Fruit fly (Drosophila melanogaster): ENCODE results near the gene CG15533.

CG15533 gene

dm6 chr3R:30461608-30462243, 33.1 kb downstream of the CG15533 start (continued):
- TF ChIP-seq CG13296 (GFP tag; optimal IDR thresholded peaks at IDR 0.05) (peak; percentile 23), ftz-f1 (GFP tag; optimal IDR thresholded peaks at IDR 0.05) (no peak), CG7271 (tag; optimal IDR thresholded peaks at IDR 0.05) (no peak), sim (GFP tag; IDR thresholded peaks at IDR 0.05) (no peak), Dp (GFP tag; optimal IDR thresholded peaks at IDR 0.05) (no peak), al (GFP tag; IDR thresholded peaks at IDR 0.05) (no peak), CG6791 (GFP tag; IDR thresholded peaks at IDR 0.05; ENCODE audit: partially characterized antibody) (no peak), CG1603 (tag; optimal IDR thresholded peaks at IDR 0.05) (peak; percentile 39), Myb (GFP tag; optimal IDR thresholded peaks at IDR 0.05) (no peak), CG7786 (GFP tag; optimal IDR thresholded peaks at IDR 0.05) (no peak), CG10543 (GFP tag; optimal IDR thresholded peaks at IDR 0.05) (no peak), ems (GFP tag; optimal IDR thresholded peaks at IDR 0.05) (no peak), Asciz (GFP tag; optimal IDR thresholded peaks at IDR 0.05) (no peak), CG4820 (GFP tag; optimal IDR thresholded peaks at IDR 0.05) (peak; percentile 10), HLH3B (GFP tag; IDR thresholded peaks at IDR 0.05) (peak; percentile 41; the same call in 1 of the 2 replicates), CG11247 (GFP tag; IDR thresholded peaks at IDR 0.05) (no peak), nerfin-1 (tag; optimal IDR thresholded peaks at IDR 0.05) (no peak), mld (GFP tag; IDR thresholded peaks at IDR 0.05; ENCODE audit: partially characterized antibody) (no peak), Usf (GFP tag; optimal IDR thresholded peaks at IDR 0.05) (no peak), CG30431 (GFP tag; optimal IDR thresholded peaks at IDR 0.05) (no peak), Dad (GFP tag; optimal IDR thresholded peaks at IDR 0.05) (no peak), Eip74EF (GFP tag; optimal IDR thresholded peaks at IDR 0.05) (no peak), br (optimal IDR thresholded peaks at IDR 0.05) (no peak), jing (GFP tag; optimal IDR thresholded peaks at IDR 0.05) (no peak), CG9797 (GFP tag; optimal IDR thresholded peaks at IDR 0.05) (no peak), E2f1 (GFP tag; IDR thresholded peaks at IDR 0.05) (0 out of 2 replicates have a peak, but pooled peaks have one; percentile 30), CG10267 (tag; optimal IDR thresholded peaks at IDR 0.05) (peak; percentile 30), Trl (optimal IDR thresholded peaks at IDR 0.05) (no peak), Trl (GFP tag; optimal IDR thresholded peaks at IDR 0.05) (no peak), Oaz (GFP tag; IDR thresholded peaks at IDR 0.05) (0 out of 2 replicates have a peak, but pooled peaks have one; percentile 8), CG4617 (GFP tag; optimal IDR thresholded peaks at IDR 0.05; ENCODE audit: borderline replicate concordance) (no peak), ro (GFP tag; IDR thresholded peaks at IDR 0.05) (no peak), vvl (GFP tag; IDR thresholded peaks at IDR 0.05) (peak; percentile 27; the same call in 1 of the 2 replicates), Adf1 (GFP tag; IDR thresholded peaks at IDR 0.05) (no peak), CG8281 (tag; optimal IDR thresholded peaks at IDR 0.05) (no peak), CG15479 (GFP tag; optimal IDR thresholded peaks at IDR 0.05) (peak; percentile 21), klu (GFP tag; IDR thresholded peaks at IDR 0.05) (no peak), Ptx1 (GFP tag; IDR thresholded peaks at IDR 0.05) (peak; percentile 42; the same call in 1 of the 2 replicates), az2 (GFP tag; optimal IDR thresholded peaks at IDR 0.05) (peak; percentile 10), CG11093 (GFP tag; IDR thresholded peaks at IDR 0.05) (no peak), CG12659 (GFP tag; optimal IDR thresholded peaks at IDR 0.05) (peak; percentile 19), CG17912 (GFP tag; optimal IDR thresholded peaks at IDR 0.05) (no peak), nerfin-2 (GFP tag; IDR thresholded peaks at IDR 0.05; ENCODE audit: partially characterized antibody) (no peak), CG11695 (GFP tag; IDR thresholded peaks at IDR 0.05) (no peak), sima (GFP tag; optimal IDR thresholded peaks at IDR 0.05) (no peak)

All from whole organism, embryonic.